Worm (Caenorhabditis elegans) whole organism, L2 larva: ENCODE data around the gene spp-3.
A peak's percentile ranks its signal among the peaks of the same experiment; 100 is the strongest.

Experiments used
- F13H6.1 ChIP-seq: sonication (generic microtip); optimal IDR thresholded peaks from 2 replicates; lab custom pipeline; 2016; ENCODE audit warnings: missing genetic modification characterization, missing compliant biosample characterization
- Y55F3AM.14 ChIP-seq: fragments of 200-800 bp; sonication (Bioruptor generic); optimal IDR thresholded peaks from 2 replicates; lab custom pipeline; 2018; ENCODE audit warnings: mild to moderate bottlenecking, missing genetic modification characterization, missing compliant biosample characterization
- ceh-82 ChIP-seq: fragments of 150-350 bp; optimal IDR thresholded peaks from 2 replicates; lab custom pipeline; 2014; ENCODE audit warnings: missing biosample characterization, missing genetic modification characterization
- elt-3 ChIP-seq: sonication (generic microtip); optimal IDR thresholded peaks from 2 replicates; lab custom pipeline; 2017; ENCODE audit warnings: missing biosample characterization, missing genetic modification characterization
- mbf-1 ChIP-seq: sonication (generic microtip); optimal IDR thresholded peaks from 2 replicates; lab custom pipeline; 2017; ENCODE audit warnings: missing biosample characterization, missing genetic modification characterization
- nhr-12 ChIP-seq: fragments of 150-350 bp; optimal IDR thresholded peaks from 2 replicates; lab custom pipeline; 2014; ENCODE audit warnings: missing biosample characterization, missing genetic modification characterization
- nhr-23 ChIP-seq: fragments of 150-350 bp; optimal IDR thresholded peaks from 2 replicates; lab custom pipeline; 2014; ENCODE audit warnings: missing biosample characterization, missing genetic modification reagents, missing genetic modification characterization
- nhr-25 ChIP-seq: fragments of 150-350 bp; sonication (generic microtip); optimal IDR thresholded peaks from 3 replicates; lab custom pipeline; 2014; ENCODE audit warnings: missing biosample characterization, missing genetic modification characterization
- unc-55 ChIP-seq: fragments of 150-350 bp; sonication (generic microtip); optimal IDR thresholded peaks from 3 replicates; lab custom pipeline; 2014; ENCODE audit warnings: missing biosample characterization, missing genetic modification reagents, missing genetic modification characterization
- zag-1 ChIP-seq: fragments of 150-350 bp; optimal IDR thresholded peaks from 2 replicates; lab custom pipeline; 2014; ENCODE audit warnings: missing biosample characterization, missing genetic modification characterization

DNA sequence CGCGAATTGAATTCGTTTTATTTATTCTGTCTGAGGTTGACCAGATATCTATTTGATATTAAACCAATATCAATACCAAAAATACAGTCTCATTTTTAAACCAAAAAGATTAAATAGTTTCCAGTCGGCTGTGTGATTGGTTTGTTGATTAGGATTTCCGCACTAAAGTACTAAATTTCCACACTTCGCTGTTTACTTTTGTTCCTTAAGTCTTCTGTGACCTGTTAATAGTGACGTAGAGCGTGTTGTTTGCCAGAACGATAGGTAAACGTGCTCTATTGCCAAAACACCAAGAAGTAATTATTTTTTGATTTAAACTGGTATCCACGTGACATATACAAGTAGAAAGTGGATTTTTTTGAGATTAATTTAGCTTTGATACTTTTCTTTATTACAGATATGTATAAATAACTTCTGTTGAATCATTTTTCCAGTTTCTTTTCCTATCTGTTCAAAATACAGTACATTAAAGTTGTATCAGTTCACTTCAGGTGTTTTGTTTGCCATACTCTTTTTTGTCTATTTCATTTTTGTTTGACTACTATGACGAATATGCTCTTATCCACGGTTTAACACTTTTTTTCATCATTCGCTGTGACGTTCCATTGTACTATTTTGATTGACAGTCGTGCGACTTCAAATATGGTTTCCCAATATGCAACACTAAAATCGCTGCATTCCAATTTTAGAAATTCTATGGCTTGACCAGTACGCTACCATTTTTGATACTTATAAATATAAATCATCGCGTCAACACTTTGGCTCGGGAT lies 24.1 kb downstream of the spp-3 start:
- TF ChIP-seq nhr-23 (no peak), mbf-1 (tag; lab: Kevin White, UChicago) (no peak), ceh-82 (no peak), zag-1 (no peak), nhr-12 (no peak), unc-55 (GFP tag; lab: Kevin White, UChicago) (no peak), elt-3 (tag; lab: Kevin White, UChicago) (no peak), nhr-25 (no peak), F13H6.1 (tag; lab: Kevin White, UChicago) (peak; percentile 7), Y55F3AM.14 (GFP tag; lab: Kevin White, UChicago) (no peak)
